Fruit fly (Drosophila melanogaster): ENCODE results near the gene CG32262.

The CG32262 gene

DNA sequence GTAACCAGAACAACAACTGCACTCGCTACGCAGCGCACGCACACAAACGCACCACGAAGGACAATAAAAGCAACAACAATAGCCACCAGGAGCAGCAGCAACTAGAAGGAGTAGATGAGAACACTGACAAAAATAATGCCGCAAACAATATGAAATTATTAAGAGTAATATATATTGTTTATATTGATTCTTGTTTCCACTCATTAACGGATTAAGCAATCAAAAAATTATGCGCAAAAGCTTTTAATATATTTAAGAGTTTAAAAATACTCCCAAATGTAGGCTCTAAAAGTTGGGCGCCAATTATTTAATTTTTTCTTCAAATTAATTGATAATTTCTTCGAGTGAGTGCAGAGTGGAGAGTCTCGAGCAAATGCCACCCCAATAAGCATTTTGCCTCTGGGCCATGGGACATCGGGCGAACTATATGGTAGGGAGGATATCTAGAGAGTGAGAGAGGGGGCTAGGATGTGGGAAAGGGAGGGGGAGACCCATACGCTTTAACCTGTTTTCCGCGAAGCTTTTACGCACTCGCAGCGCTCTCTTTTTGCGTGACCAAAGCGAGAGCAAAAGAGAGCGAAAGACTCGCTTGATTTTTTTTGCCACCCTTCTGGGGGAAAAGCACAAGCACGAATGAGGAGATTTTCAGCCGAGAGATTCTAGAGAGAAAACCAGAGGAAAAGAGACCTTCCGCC is 14.9 kb upstream of the CG32262 start, which contains the start of gene Rdh (continued):
- no peak for TF ChIP-seq CG6791 (GFP tag; IDR thresholded peaks at IDR 0.05; ENCODE audit: partially characterized antibody)
- TF ChIP-seq CG18011 (GFP tag; optimal IDR thresholded peaks at IDR 0.05): peak; percentile 29
- no peak for TF ChIP-seq H2.0 (GFP tag; IDR thresholded peaks at IDR 0.05)
- peak; percentile 65 for TF ChIP-seq nau (GFP tag; optimal IDR thresholded peaks at IDR 0.05)
- no peak for TF ChIP-seq Hr78 (GFP tag; optimal IDR thresholded peaks at IDR 0.05)
- TF ChIP-seq CHES-1-like (GFP tag; optimal IDR thresholded peaks at IDR 0.05): peak; percentile 29
- TF ChIP-seq oc (tag; optimal IDR thresholded peaks at IDR 0.05): peak; percentile 56
- peak; percentile 85 for TF ChIP-seq CG13894 (tag; optimal IDR thresholded peaks at IDR 0.05)
- peak; percentile 49; the same call in 1 of the 2 replicates for TF ChIP-seq CG32532 (GFP tag; IDR thresholded peaks at IDR 0.05)
- no peak for TF ChIP-seq emc (GFP tag; optimal IDR thresholded peaks at IDR 0.05)
- peak; percentile 78 for TF ChIP-seq vvl (GFP tag; IDR thresholded peaks at IDR 0.05)
- peak; percentile 52; the same call in 1 of the 3 replicates for TF ChIP-seq Mrtf (GFP tag; IDR thresholded peaks at IDR 0.05)
- no peak for TF ChIP-seq Myb (GFP tag; optimal IDR thresholded peaks at IDR 0.05)
- peak; percentile 19 for TF ChIP-seq Bteb2 (GFP tag; optimal IDR thresholded peaks at IDR 0.05)
- TF ChIP-seq CG6175 (GFP tag; IDR thresholded peaks at IDR 0.05): no peak
- peak; percentile 73 for TF ChIP-seq Hr3 (GFP tag; optimal IDR thresholded peaks at IDR 0.05)
- TF ChIP-seq prd (optimal IDR thresholded peaks at IDR 0.05): no peak
- peak; percentile 79 for TF ChIP-seq prd (GFP tag; IDR thresholded peaks at IDR 0.05)
- peak; percentile 80 for TF ChIP-seq CG12104 (GFP tag; optimal IDR thresholded peaks at IDR 0.05)
- no peak for TF ChIP-seq Bgb (GFP tag; IDR thresholded peaks at IDR 0.05; ENCODE audit: partially characterized antibody)
- peak; percentile 70 for TF ChIP-seq CG15601 (tag; optimal IDR thresholded peaks at IDR 0.05)
- TF ChIP-seq NK7.1 (GFP tag; optimal IDR thresholded peaks at IDR 0.05): no peak
- peak; percentile 67 for TF ChIP-seq CG11723 (GFP tag; optimal IDR thresholded peaks at IDR 0.05)
- peak; percentile 12 to 55 for TF ChIP-seq chif (GFP tag; optimal IDR thresholded peaks at IDR 0.05)
- peak; percentile 50 for TF ChIP-seq CG10274 (GFP tag; optimal IDR thresholded peaks at IDR 0.05)
- TF ChIP-seq scrt (GFP tag; optimal IDR thresholded peaks at IDR 0.05): peak; percentile 81
- TF ChIP-seq pnt (GFP tag; optimal IDR thresholded peaks at IDR 0.05): peak; percentile 14
- TF ChIP-seq nom (GFP tag; optimal IDR thresholded peaks at IDR 0.05): no peak
- TF ChIP-seq HLH4C (GFP tag; IDR thresholded peaks at IDR 0.05; ENCODE audit: partially characterized antibody): no peak
- no peak for TF ChIP-seq pfk (GFP tag; optimal IDR thresholded peaks at IDR 0.05)
- TF ChIP-seq CG17361 (GFP tag; IDR thresholded peaks at IDR 0.05): peak; percentile 93
- no peak for TF ChIP-seq Lpt (GFP tag; optimal IDR thresholded peaks at IDR 0.05)
- no peak for TF ChIP-seq sna (GFP tag; IDR thresholded peaks at IDR 0.05; ENCODE audit: partially characterized antibody)
- TF ChIP-seq CG1832 (GFP tag; optimal IDR thresholded peaks at IDR 0.05): no peak
- peak; percentile 48; the same call in 1 of the 2 replicates for TF ChIP-seq HLH3B (GFP tag; IDR thresholded peaks at IDR 0.05)
- peak; percentile 65 for TF ChIP-seq slou (GFP tag; optimal IDR thresholded peaks at IDR 0.05)
- TF ChIP-seq CG12391 (tag; optimal IDR thresholded peaks at IDR 0.05): peak; percentile 85
- TF ChIP-seq BtbVII (GFP tag; optimal IDR thresholded peaks at IDR 0.05): peak; percentile 85
- TF ChIP-seq tx (GFP tag; optimal IDR thresholded peaks at IDR 0.05): no peak
- TF ChIP-seq her (GFP tag; optimal IDR thresholded peaks at IDR 0.05): no peak
- no peak for TF ChIP-seq CG7745 (tag; optimal IDR thresholded peaks at IDR 0.05)
- no peak for TF ChIP-seq amos (GFP tag; IDR thresholded peaks at IDR 0.05; ENCODE audit: partially characterized antibody)
- no peak for TF ChIP-seq CG6272 (GFP tag; IDR thresholded peaks at IDR 0.05)
- peak; percentile 21 for TF ChIP-seq pho (GFP tag; optimal IDR thresholded peaks at IDR 0.05)
- peak; percentile 45 for TF ChIP-seq CG2202 (tag; optimal IDR thresholded peaks at IDR 0.05)
- TF ChIP-seq tna (GFP tag; IDR thresholded peaks at IDR 0.05; ENCODE audit: partially characterized antibody): no peak
- peak; percentile 81 for TF ChIP-seq CG13296 (GFP tag; optimal IDR thresholded peaks at IDR 0.05)
- no peak for TF ChIP-seq sima (GFP tag; optimal IDR thresholded peaks at IDR 0.05)
- TF ChIP-seq Stat92E (GFP tag; optimal IDR thresholded peaks at IDR 0.05): no peak
